Worm (Caenorhabditis elegans) whole organism, L4 larva: ENCODE results near the gene mlt-10.

ENCODE experiments used
- egl-27 ChIP-seq: sonication (generic microtip); optimal IDR thresholded peaks from 3 replicates; lab custom pipeline; 2017; ENCODE audit warnings: missing biosample characterization, missing genetic modification reagents, missing genetic modification characterization
- hlh-11 ChIP-seq: fragments of 200-800 bp; sonication (Bioruptor generic); optimal IDR thresholded peaks from 2 replicates; lab custom pipeline; 2018; ENCODE audit warnings: mild to moderate bottlenecking, missing genetic modification characterization, missing compliant biosample characterization
- lin-13 ChIP-seq: fragments of 150-350 bp; optimal IDR thresholded peaks from 2 replicates; lab custom pipeline; 2014; ENCODE audit warnings: missing biosample characterization, missing genetic modification reagents, missing genetic modification characterization
- nhr-10 ChIP-seq: fragments of 150-350 bp; optimal IDR thresholded peaks from 2 replicates; lab custom pipeline; 2014; ENCODE audit warnings: missing biosample characterization, missing genetic modification characterization
- unc-130 ChIP-seq: sonication (generic microtip); optimal IDR thresholded peaks from 2 replicates; lab custom pipeline; 2016; ENCODE audit warnings: missing genetic modification reagents, missing genetic modification characterization, missing compliant biosample characterization
- unc-62 ChIP-seq, 3 experiments: fragments of 150-350 bp in 1 of 3; sonication (generic microtip); optimal IDR thresholded peaks in 2 of 3; peaks in 1 of 3; 1 replicate in 1 of 3; 2 replicates in 2 of 3; lab custom pipeline; 2014 to 2017; ENCODE audit warnings: missing biosample characterization in 3 of 3, missing genetic modification characterization in 3 of 3, missing genetic modification reagents in 3 of 3, missing genotype in 1 of 3
- zag-1 ChIP-seq: fragments of 150-350 bp; optimal IDR thresholded peaks from 2 replicates; lab custom pipeline; 2014; ENCODE audit warnings: missing biosample characterization, missing genetic modification characterization

- TF ChIP-seq zag-1 (tag; lab: Kevin White, UChicago) (no peak), lin-13 (GFP tag; lab: Kevin White, UChicago) (no peak), hlh-11 (no peak), nhr-10 (no peak), unc-130 (GFP tag; lab: Kevin White, UChicago) (no peak), egl-27 (tag; lab: Kevin White, UChicago) (no peak), unc-62 (GFP tag; optimal IDR thresholded peaks at IDR 0.05 in 1 of 2; lab: Kevin White, UChicago) (no peak), unc-62 (tag; optimal IDR thresholded peaks at IDR 0.05; lab: Kevin White, UChicago) (no peak)
Measured at ce11 chrII:584321-584848, 37.9 kb downstream of the mlt-10 start, which contains the start of the genes W08F4.12 and W08F4.13.
